Fruit fly (Drosophila melanogaster) whole organism: ENCODE data around the gene CG2076.
"Not testable (repeated sequence)": the region's sequence is repeated elsewhere in the genome, so short reads cannot be mapped to it uniquely, and the experiment has no call there.

Experiments used
- CG8478 ChIP-seq: fragments of >200 bp; optimal IDR thresholded peaks from 2 replicates; lab custom pipeline; 2018; ENCODE audit warnings: inconsistent platforms
- Dll ChIP-seq: fragments of >200 bp; optimal IDR thresholded peaks from 2 replicates; lab custom pipeline; 2017
- EcR ChIP-seq, 2 experiments: fragments of >200 bp; optimal IDR thresholded peaks; 2 replicates each; lab custom pipeline; 2017; ENCODE audit warnings: missing biosample characterization in 2 of 2, missing genetic modification characterization in 2 of 2, missing genetic modification reagents in 2 of 2
- pan ChIP-seq: fragments of >200 bp; optimal IDR thresholded peaks from 2 replicates; lab custom pipeline; 2017
- psq ChIP-seq: fragments of >200 bp; optimal IDR thresholded peaks from 2 replicates; lab custom pipeline; 2017
- usp ChIP-seq: fragments of >200 bp; optimal IDR thresholded peaks from 2 replicates; lab custom pipeline; 2017; ENCODE audit warnings: missing biosample characterization, missing genetic modification characterization, mixed read lengths

The CG2076 gene

DNA sequence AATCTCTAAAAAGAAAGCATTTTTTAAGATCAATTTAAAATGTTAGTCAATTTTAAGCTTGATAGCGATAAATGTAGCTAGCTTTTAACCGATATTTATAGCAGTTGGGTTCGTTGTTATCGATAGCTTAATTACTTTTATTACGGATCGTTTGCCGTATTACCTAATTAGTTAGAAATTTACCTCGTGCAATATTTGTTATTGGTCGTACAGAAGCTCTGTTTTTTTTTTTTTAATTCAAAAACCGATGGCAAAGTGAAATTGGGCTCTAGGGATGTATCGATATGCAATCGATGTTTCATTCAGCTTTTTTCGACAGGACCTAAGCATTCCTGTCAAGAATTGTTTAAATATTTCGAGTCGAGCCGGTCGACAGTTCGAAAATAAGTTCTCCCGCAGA is 2.2 kb downstream of the CG2076 start, which contains the start of gene CG2061:
CG2061 (plus strand) TSS at position 292 of the 400 bp plus-strand sequence.
- no peak for TF ChIP-seq Dll (lab: Kevin White, UChicago)
- no peak for TF ChIP-seq psq (lab: Kevin White, UChicago)
- TF ChIP-seq CG8478 (lab: Kevin White, UChicago) = no peak
- no peak for TF ChIP-seq usp
- no peak for TF ChIP-seq pan
- no peak for TF ChIP-seq EcR (GFP tag; optimal IDR thresholded peaks at IDR 0.05; lab: Kevin White, UChicago)

DNA sequence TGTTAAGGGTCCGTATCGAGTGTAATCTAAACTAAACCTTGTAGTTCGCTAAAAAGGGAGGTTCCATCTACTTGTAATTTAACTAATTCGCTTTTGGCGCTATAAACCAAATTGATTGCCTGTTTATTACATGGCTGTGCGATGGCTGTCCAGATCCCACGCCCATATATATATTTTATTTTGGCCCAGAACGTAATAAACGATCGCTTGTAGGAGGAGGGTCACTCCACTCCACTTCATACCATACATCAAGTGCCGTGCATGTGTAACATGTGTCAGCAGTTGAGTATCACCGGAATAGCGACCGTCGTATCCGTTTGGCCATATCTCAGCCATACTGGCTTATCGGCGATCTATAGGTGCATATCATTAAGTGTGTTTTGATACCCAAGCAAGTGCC is 5.3 kb downstream of the CG2076 start:
- no peak for TF ChIP-seq psq (lab: Kevin White, UChicago)
- no peak for TF ChIP-seq usp
- TF ChIP-seq Dll (lab: Kevin White, UChicago) = no peak
- no peak for TF ChIP-seq EcR (GFP tag; optimal IDR thresholded peaks at IDR 0.05; lab: Kevin White, UChicago)
- TF ChIP-seq CG8478 (lab: Kevin White, UChicago) = no peak
- TF ChIP-seq pan = no peak

DNA sequence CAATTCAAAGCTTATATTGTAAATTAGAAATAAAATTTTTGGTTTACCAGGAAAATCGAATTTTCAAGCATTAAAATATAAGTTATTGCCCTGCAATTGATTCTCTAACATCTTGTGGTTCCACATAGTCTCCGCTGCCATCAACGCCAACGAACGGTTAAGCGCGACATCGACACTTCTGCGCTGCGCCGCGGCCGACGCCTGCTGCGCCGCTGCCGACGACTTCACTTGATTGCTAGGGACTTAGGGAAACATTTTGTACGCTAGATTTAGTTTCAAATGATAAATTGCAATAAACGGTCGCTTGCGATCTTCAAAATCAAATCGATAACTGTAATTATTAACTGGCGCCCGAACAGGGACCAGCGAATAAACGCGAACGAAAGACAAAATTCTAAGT is 6.0 kb downstream of the CG2076 start, which contains the start of gene CG42249:
CG42249 (plus strand) TSS at position 301 of the 400 bp plus-strand sequence.
- not testable (repeated sequence) for TF ChIP-seq psq (lab: Kevin White, UChicago); EcR (GFP tag; optimal IDR thresholded peaks at IDR 0.05; lab: Kevin White, UChicago); CG8478 (lab: Kevin White, UChicago)

DNA sequence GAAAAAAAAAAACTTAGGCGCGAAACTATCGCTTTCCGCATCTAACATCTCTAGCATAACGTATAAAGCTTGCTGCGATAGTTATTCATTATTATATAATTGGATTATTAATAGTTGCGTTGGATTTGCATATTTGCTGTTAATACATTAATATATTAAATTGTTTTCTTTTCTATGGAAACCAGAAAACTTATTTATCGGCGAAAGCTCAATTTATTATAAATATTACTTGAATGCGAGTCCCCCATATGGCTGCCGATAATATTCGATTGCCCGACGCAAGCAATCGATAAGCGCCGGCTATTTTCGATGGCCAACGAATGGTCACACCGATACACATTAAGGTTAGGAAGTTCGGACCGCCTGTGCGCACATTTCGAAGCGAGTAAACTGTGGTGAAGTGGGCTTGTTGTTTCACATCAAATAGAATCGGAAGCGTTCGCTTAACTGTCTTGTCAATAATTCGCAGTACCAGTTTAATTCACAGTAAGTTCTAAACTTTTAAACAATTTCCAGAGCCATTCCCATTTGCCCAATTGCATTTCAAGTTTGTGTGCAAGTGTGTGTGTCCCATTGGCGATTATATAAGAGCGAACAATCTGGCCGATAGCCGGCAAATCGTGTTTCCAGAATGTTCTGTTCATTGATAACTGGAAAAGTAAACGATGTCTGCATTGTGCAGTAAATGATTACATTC is 18.3 kb downstream of the CG2076 start, which contains the start of gene Hsp60A:
Hsp60A (plus strand) TSS at position 335 of the 697 bp plus-strand sequence.
- TF ChIP-seq pan = no peak
- no peak for TF ChIP-seq psq (lab: Kevin White, UChicago)
- TF ChIP-seq CG8478 (lab: Kevin White, UChicago) = no peak
- TF ChIP-seq usp = no peak
- TF ChIP-seq EcR (GFP tag; optimal IDR thresholded peaks at IDR 0.05; lab: Kevin White, UChicago) = no peak
- no peak for TF ChIP-seq Dll (lab: Kevin White, UChicago)

DNA sequence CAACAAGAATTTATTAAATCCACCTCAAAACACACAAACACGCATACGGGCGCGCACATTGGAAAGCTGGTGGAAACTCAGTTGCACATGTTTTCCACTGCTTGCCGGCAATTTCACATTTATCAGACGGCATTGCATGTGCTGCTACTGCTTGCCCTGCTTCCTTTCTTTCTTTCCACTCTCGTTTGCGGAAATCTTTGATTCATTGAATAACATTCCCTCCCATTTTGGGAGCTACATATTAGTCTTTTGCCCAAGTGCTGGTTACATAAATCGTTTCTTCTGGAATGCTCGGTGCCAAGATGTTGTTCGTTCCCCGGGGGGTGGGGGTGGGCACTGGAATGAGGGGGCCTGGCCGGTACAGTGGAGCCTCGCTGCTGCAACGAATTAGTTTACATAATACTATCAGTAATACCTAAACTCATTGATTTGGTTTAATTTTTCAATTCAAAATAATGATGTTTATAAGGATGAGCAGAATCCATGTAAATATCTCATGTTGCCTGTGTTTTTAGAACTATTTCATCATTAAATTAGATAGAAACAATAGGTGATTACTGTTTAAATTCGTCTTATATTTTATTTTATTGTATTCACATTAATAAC is 18.9 kb downstream of the CG2076 start:
- TF ChIP-seq EcR (GFP tag; optimal IDR thresholded peaks at IDR 0.05; lab: Kevin White, UChicago) = no peak
- no peak for TF ChIP-seq CG8478 (lab: Kevin White, UChicago)
- TF ChIP-seq pan = no peak
- no peak for TF ChIP-seq psq (lab: Kevin White, UChicago)
- no peak for TF ChIP-seq usp
- TF ChIP-seq Dll (lab: Kevin White, UChicago) = no peak

DNA sequence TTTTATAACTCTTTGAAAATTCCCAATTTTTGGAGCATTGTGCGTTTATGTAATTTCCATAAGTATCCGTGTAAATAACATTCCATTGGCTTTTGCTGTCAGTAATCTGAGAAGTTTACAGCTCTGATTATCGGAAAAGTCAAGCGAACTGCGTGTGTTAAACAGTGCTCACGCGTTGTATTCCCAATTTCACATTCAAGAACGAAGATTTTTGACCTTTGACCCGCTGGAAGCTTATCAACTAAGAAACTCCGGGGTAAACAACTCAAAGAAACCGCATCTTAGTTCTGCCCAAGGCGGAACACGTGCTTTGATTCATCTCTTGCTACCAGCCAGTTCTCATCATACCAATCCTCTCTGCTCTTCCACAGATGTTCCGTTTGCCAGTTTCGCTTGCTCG is 19.7 kb downstream of the CG2076 start:
- no peak for TF ChIP-seq pan
- no peak for TF ChIP-seq EcR (GFP tag; optimal IDR thresholded peaks at IDR 0.05; lab: Kevin White, UChicago)
- no peak for TF ChIP-seq psq (lab: Kevin White, UChicago)

DNA sequence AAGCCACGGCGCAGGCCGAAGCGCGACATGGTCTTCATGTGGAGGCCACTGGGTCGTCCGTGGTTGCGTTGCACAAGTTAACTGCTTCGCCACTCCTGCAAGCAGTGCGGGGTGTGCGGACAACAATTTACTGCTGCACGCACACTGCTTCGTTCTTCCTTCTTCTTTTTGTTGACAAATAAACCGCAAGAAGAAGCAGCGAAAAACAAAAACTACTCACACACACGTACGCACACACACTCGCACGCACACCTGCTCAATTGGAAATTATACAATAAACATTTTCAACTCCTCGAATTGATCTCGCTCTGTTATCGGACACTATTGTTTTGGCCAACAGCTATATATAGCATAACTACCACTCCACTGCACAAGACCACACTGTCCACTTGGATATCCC is 33.6 kb downstream of the CG2076 start:
- no peak for TF ChIP-seq pan
- no peak for TF ChIP-seq Dll (lab: Kevin White, UChicago)
- no peak for TF ChIP-seq usp
- TF ChIP-seq EcR (GFP tag; optimal IDR thresholded peaks at IDR 0.05; lab: Kevin White, UChicago) = no peak
- TF ChIP-seq CG8478 (lab: Kevin White, UChicago) = no peak
- no peak for TF ChIP-seq psq (lab: Kevin White, UChicago)

DNA sequence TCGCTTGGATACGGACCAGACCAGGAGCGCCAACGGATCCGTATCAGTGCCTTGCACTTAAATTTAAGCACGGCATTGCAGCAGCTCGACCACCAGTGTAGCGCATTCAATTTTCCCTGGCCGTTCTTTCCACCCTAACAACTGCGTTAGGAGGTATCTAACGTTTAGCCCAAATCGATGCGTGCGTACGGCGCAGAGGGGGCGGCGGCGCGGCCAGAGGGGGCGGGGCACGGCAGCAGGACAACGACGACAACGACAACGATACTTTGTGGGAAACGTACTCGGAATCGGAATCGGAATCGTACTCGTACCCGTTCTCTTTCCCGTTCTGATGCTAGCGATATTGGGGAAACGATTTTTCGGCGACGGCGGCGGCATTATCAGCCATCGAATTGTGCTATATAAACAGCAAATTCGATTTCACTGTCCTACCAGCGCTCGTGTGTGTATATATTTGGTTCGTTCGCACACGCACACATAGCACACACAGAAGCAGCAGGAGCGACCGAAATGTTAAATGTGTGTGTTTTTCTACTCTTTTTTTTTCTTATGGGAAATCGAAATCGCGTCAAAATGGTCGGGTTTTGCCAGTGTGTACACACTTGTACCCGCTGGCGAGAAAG is 34.2 kb downstream of the CG2076 start, which contains the start of gene CG11122:
CG11122 (minus strand) TSS at position 601 of the 623 bp plus-strand sequence.
- TF ChIP-seq usp (no peak), CG8478 (lab: Kevin White, UChicago) (no peak), Dll (lab: Kevin White, UChicago) (no peak), pan (no peak), psq (lab: Kevin White, UChicago) (no peak), EcR (GFP tag; optimal IDR thresholded peaks at IDR 0.05; lab: Kevin White, UChicago) (no peak)

DNA sequence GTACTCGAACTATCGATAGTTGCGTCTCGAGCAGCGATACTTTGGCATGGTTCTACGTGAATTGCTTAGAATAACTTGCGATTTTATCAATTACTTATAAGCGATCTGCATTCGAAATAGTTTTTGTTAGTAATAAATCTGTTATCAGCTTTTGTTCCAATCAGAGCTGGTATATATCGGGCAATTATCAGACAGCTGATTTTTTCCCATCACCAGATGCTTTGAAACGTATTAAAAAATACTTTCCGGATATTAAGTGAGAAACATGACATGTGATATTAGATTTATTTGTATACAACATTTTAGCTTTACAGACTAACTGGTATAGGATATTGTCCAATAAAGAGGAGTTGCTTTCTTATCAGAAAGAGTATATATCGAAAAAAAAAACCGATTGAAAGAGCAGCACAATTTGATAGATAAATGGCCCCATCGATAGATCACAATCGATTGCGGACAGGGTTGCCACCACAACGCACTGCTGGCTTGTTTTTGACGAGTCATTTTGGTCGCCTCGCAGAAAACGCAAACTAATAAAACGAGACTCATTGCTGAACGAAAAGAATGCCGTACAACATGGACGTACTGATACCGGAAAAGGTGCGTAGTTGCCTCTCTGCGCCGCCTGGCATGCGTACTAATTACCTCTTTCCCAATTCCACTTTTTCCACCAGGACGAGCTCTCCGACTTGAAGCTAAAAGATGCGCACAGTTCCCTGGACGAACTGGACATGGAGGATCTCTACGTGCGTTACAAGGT is 34.9 kb downstream of the CG2076 start, which contains the start of gene Rpt3:
Rpt3 (plus strand) TSS at position 353 of the 760 bp plus-strand sequence.
- no peak for TF ChIP-seq psq (lab: Kevin White, UChicago)
- TF ChIP-seq usp = no peak

DNA sequence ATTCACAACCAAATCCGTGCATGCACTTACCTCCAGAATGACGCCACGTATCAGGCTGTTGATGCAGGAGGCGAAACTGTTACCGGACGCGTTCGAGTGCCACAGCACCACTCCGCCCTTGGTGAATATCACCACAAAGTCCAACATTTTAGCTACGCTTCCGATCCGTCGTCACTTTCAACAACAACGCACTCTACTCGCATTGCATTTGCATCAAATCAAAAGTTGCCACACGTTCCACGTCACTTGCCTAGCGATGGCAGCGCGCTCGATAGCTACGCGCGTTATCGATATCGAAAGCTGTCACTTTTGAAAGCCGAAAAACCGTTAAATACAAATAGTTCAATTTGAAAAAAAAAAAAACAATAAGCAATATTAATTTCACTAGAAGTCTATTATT is 38.8 kb downstream of the CG2076 start, which contains the start of gene SrpRalpha:
SrpRalpha (minus strand) TSS at position 260 of the 400 bp plus-strand sequence.
- no peak for TF ChIP-seq usp
- no peak for TF ChIP-seq pan
- TF ChIP-seq psq (lab: Kevin White, UChicago) = no peak
- no peak for TF ChIP-seq Dll (lab: Kevin White, UChicago)
- TF ChIP-seq CG8478 (lab: Kevin White, UChicago) = no peak
- TF ChIP-seq EcR (GFP tag; optimal IDR thresholded peaks at IDR 0.05; lab: Kevin White, UChicago) = no peak

DNA sequence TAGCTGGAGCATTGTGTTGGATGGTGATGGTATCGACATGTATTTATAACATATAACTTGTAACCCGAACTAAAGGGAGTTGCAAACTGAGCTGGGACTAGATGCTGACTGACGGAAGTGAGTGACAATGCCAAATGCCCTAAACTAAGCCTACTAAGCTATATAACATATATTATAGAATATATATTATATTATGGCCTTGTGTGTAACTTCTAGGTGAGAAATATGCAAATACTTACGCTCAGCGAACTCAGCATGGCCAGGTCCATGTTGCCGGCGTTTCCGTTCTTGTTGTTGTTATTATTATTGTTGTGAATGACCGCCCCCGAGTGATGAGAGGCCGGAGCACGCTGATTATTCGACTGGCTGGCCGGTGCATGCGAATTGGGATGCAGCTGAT is 42.3 kb downstream of the CG2076 start, which contains the start of gene CG44385:
CG44385 (minus strand) TSS at position 101 of the 400 bp plus-strand sequence.
- TF ChIP-seq psq (lab: Kevin White, UChicago) = no peak
- no peak for TF ChIP-seq EcR (GFP tag; optimal IDR thresholded peaks at IDR 0.05; lab: Kevin White, UChicago)
